Worm (Caenorhabditis elegans) whole organism, midembryonic: ENCODE measurements around the gene twk-16.

Experiments used
- T22C8.4 ChIP-seq: fragments of 200-800 bp; sonication (Bioruptor generic); IDR thresholded peaks from 2 replicates; pipeline ENCODE4 v1.3.6; 2022; ENCODE audit warnings: missing genetic modification characterization, missing compliant biosample characterization
- cog-1 ChIP-seq: sonication (generic microtip); optimal IDR thresholded peaks from 2 replicates; lab custom pipeline; 2016; ENCODE audit warnings: missing genetic modification characterization, missing compliant biosample characterization
- flt-1 ChIP-seq: fragments of 200-800 bp; sonication (Bioruptor generic); IDR thresholded peaks from 2 replicates; pipeline ENCODE4 v1.3.6; 2022; ENCODE audit warnings: missing genetic modification characterization, missing compliant biosample characterization
- ref-1 ChIP-seq: fragments of 200-800 bp; sonication (Bioruptor generic); conservative IDR thresholded peaks from 2 replicates; pipeline ENCODE4 v1.3.6; 2022; ENCODE audit warnings: missing genetic modification reagents, missing genetic modification characterization, missing compliant biosample characterization
- tab-1 ChIP-seq: fragments of 200-800 bp; sonication (Bioruptor generic); IDR thresholded peaks from 2 replicates; pipeline ENCODE4 v1.3.6; 2022; ENCODE audit warnings: missing genetic modification characterization, missing compliant biosample characterization
- ztf-23 ChIP-seq: fragments of 200-800 bp; sonication (Bioruptor generic); IDR thresholded peaks from 2 replicates; pipeline ENCODE4 v1.3.6; 2022; ENCODE audit warnings: missing genetic modification reagents, missing genetic modification characterization, missing compliant biosample characterization
- ztf-29 ChIP-seq: fragments of 200-800 bp; sonication (Bioruptor generic); IDR thresholded peaks from 2 replicates; pipeline ENCODE4 v1.3.6; 2022; ENCODE audit warnings: missing genetic modification reagents, missing genetic modification characterization, missing compliant biosample characterization

ce11 chrX:3115134-3116032, 34.5 kb downstream of the twk-16 start:
- TF ChIP-seq flt-1 (GFP tag; lab: Robert Waterston, UW) (no peak), ref-1 (no peak), ztf-29 (GFP tag; lab: Robert Waterston, UW) (no peak), cog-1 (tag; lab: Kevin White, UChicago) (no peak), tab-1 (GFP tag; lab: Robert Waterston, UW) (no peak), T22C8.4 (no peak), ztf-23 (GFP tag; lab: Robert Waterston, UW) (no peak)
